Worm (Caenorhabditis elegans) whole organism, L3 larva: ENCODE results near the gene T05B4.8.

Experiments
- ceh-9 ChIP-seq: sonication (generic microtip); optimal IDR thresholded peaks from 2 replicates; lab custom pipeline; 2018; ENCODE audit warnings: missing biosample characterization, missing genetic modification characterization
- lin-39 ChIP-seq: fragments of 150-350 bp; optimal IDR thresholded peaks from 2 replicates; lab custom pipeline; 2018; ENCODE audit warnings: missing biosample characterization, missing genetic modification reagents, missing genetic modification characterization
- nfya-1 ChIP-seq: sonication (generic microtip); optimal IDR thresholded peaks from 2 replicates; lab custom pipeline; 2017; ENCODE audit warnings: missing genetic modification characterization, mild to moderate bottlenecking, missing compliant biosample characterization, antibody characterized with exemption, moderate library complexity; ENCODE audit not compliant: insufficient read depth
- nhr-12 ChIP-seq: fragments of 150-350 bp; optimal IDR thresholded peaks from 2 replicates; lab custom pipeline; 2014; ENCODE audit warnings: missing biosample characterization, missing genetic modification characterization
- skn-1 ChIP-seq: fragments of 150-350 bp; optimal IDR thresholded peaks from 2 replicates; lab custom pipeline; 2014; ENCODE audit warnings: missing biosample characterization, missing genetic modification characterization

- TF ChIP-seq nfya-1 (no peak), nhr-12 (tag; lab: Kevin White, UChicago) (no peak), lin-39 (tag; lab: Kevin White, UChicago) (no peak), ceh-9 (tag; lab: Kevin White, UChicago) (no peak), skn-1 (tag; lab: Kevin White, UChicago) (no peak)
Measured at ce11 chrV:4112516-4112915, 3.5 kb downstream of the T05B4.8 start, which contains the start of gene srw-134.
